Fruit fly (Drosophila melanogaster): ENCODE results near the gene CG8679.
A peak's percentile ranks its signal among the peaks of the same experiment; 100 is the strongest.

dm6 chr2L:21251750-21252149 lies 33.4 kb upstream of the CG8679 start:
- peak; percentile 44 to 83 for TF ChIP-seq EcR (GFP tag; optimal IDR thresholded peaks at IDR 0.05)
- TF ChIP-seq CG8478 (optimal IDR thresholded peaks at IDR 0.05), result no peak
- TF ChIP-seq Dll (optimal IDR thresholded peaks at IDR 0.05), result no peak
- TF ChIP-seq usp (GFP tag; optimal IDR thresholded peaks at IDR 0.05), result no peak
- TF ChIP-seq pan (optimal IDR thresholded peaks at IDR 0.05), result no peak
- no peak for TF ChIP-seq psq (optimal IDR thresholded peaks at IDR 0.05)
